Worm (Caenorhabditis elegans): ENCODE results near the gene srh-169.

DNA sequence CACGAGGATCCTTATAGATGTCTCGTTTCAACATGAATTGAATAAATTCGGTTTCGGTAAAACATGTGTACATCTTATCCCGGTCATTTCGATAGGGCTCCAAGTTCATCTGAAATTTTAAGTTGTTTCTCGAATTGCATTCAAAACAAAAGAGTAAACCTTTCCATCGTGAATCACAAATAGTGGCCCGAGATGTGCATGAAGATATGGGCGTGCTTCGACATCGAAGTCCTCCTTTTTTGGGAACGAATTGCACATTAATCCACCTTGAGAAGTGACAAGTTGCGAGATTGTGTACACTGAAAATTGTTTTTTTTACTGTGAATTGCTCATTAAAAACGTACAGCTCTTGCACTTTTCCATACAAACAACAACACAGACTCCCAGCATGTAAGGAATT lies 8.6 kb downstream of the srh-169 start:
- TF ChIP-seq fkh-10 (GFP tag; optimal IDR thresholded peaks at IDR 0.05): no peak
- TF ChIP-seq lin-15B (tag; optimal IDR thresholded peaks at IDR 0.05): no peak
- TF ChIP-seq sup-37 (GFP tag; optimal IDR thresholded peaks at IDR 0.05): no peak
- no peak for TF ChIP-seq snpc-4 (tag; optimal IDR thresholded peaks at IDR 0.05)
- TF ChIP-seq C34B4.2 (tag; optimal IDR thresholded peaks at IDR 0.05): no peak
- no peak for TF ChIP-seq nhr-11 (tag; optimal IDR thresholded peaks at IDR 0.05)
- no peak for TF ChIP-seq efl-1 (optimal IDR thresholded peaks at IDR 0.05)
- no peak for TF ChIP-seq efl-1 (GFP tag; optimal IDR thresholded peaks at IDR 0.05 in 1 of 2)
- TF ChIP-seq nhr-77 (tag; optimal IDR thresholded peaks at IDR 0.05): no peak
- no peak for TF ChIP-seq unc-130 (tag; optimal IDR thresholded peaks at IDR 0.05)
- TF ChIP-seq ztf-4 (tag; optimal IDR thresholded peaks at IDR 0.05): no peak
- TF ChIP-seq lin-14 (GFP tag; optimal IDR thresholded peaks at IDR 0.05): no peak
- TF ChIP-seq C16A3.4 (tag; optimal IDR thresholded peaks at IDR 0.05): no peak
- no peak for TF ChIP-seq nhr-76 (tag; optimal IDR thresholded peaks at IDR 0.05)
